Worm (Caenorhabditis elegans) whole organism, mixed stage, embryonic: ENCODE data around the gene ttr-42.

Experiments
- elt-3 ChIP-seq: fragments of 150-350 bp; optimal IDR thresholded peaks from 2 replicates; lab custom pipeline; 2014; ENCODE audit warnings: missing biosample characterization, missing genetic modification characterization
- nhr-28 ChIP-seq: fragments of 150-350 bp; optimal IDR thresholded peaks from 2 replicates; lab custom pipeline; 2014; ENCODE audit warnings: missing biosample characterization, missing genetic modification characterization
- nhr-76 ChIP-seq: sonication (generic microtip); optimal IDR thresholded peaks from 2 replicates; lab custom pipeline; 2017; ENCODE audit warnings: missing biosample characterization, missing genetic modification characterization
- snpc-4 ChIP-seq: fragments of 150-350 bp; optimal IDR thresholded peaks from 2 replicates; lab custom pipeline; 2014; ENCODE audit warnings: missing biosample characterization, missing genetic modification characterization
- tbx-8 ChIP-seq: fragments of 200-800 bp; sonication (Bioruptor generic); optimal IDR thresholded peaks from 2 replicates; lab custom pipeline; 2018; ENCODE audit warnings: mild to moderate bottlenecking, missing genetic modification characterization, moderate library complexity, missing compliant biosample characterization
- unc-62 ChIP-seq: fragments of 150-350 bp; optimal IDR thresholded peaks from 2 replicates; lab custom pipeline; 2014; ENCODE audit warnings: missing biosample characterization, missing genetic modification reagents, missing genetic modification characterization

DNA sequence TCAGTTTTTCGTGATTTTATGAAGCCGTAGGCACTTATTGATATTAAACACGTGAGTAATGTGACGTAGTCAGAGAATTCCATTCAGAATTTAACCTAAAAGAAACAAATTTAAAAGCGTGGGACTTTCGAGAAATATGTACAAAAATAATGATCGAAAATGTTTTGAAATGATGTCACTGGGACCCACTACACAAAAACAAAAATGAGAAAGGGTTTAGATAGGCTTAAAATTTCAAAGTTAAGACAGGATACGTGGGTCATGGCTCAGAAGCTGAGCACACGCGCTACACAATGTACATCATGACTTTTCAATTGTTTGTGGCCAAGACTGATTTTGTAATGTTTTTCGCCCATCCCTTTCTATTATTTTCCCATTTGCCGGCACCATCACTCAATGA lies 28.7 kb upstream of the ttr-42 start, which contains the start of gene smvt-1:
- TF ChIP-seq snpc-4, result no peak
- no peak for TF ChIP-seq tbx-8
- TF ChIP-seq elt-3 (tag; lab: Kevin White, UChicago), result no peak
- no peak for TF ChIP-seq nhr-76 (tag; lab: Kevin White, UChicago)
- no peak for TF ChIP-seq unc-62 (GFP tag; lab: Kevin White, UChicago)
- TF ChIP-seq nhr-28 (tag; lab: Kevin White, UChicago), result no peak
